Worm (Caenorhabditis elegans) whole organism, L4 larva: Measurements from ENCODE around the gene lact-4.

ENCODE experiments used
- F26F4.8 ChIP-seq: fragments of 200-800 bp; sonication (Bioruptor generic); conservative IDR thresholded peaks from 2 replicates; pipeline ENCODE4 v1.3.6; 2022; ENCODE audit warnings: missing genetic modification characterization, missing compliant biosample characterization
- R02D3.7 ChIP-seq: fragments of 150-350 bp; sonication (generic microtip); optimal IDR thresholded peaks from 3 replicates; lab custom pipeline; 2014; ENCODE audit warnings: missing biosample characterization, missing genetic modification characterization
- T20F7.1 ChIP-seq: fragments of 200-800 bp; sonication (Bioruptor generic); optimal IDR thresholded peaks from 2 replicates; lab custom pipeline; 2018; ENCODE audit warnings: mild to moderate bottlenecking, missing genetic modification characterization, missing compliant biosample characterization
- Y48G9A.11 ChIP-seq: fragments of 200-800 bp; sonication (Bioruptor generic); IDR thresholded peaks from 2 replicates; pipeline ENCODE4 v1.3.6; 2022; ENCODE audit warnings: missing genetic modification reagents, missing genetic modification characterization, missing compliant biosample characterization
- Y5F2A.4 ChIP-seq: fragments of 200-800 bp; sonication (Bioruptor generic); optimal IDR thresholded peaks from 2 replicates; lab custom pipeline; 2018; ENCODE audit warnings: mild to moderate bottlenecking, missing genetic modification characterization, missing compliant biosample characterization
- Y75B8A.6 ChIP-seq: fragments of 200-800 bp; sonication (Bioruptor generic); IDR thresholded peaks from 2 replicates; pipeline ENCODE4 v1.3.6; 2022; ENCODE audit warnings: missing genetic modification reagents, missing genetic modification characterization, missing compliant biosample characterization
- aha-1 ChIP-seq: fragments of 150-350 bp; peaks from one replicate; lab custom pipeline; 2014; ENCODE audit warnings: missing biosample characterization, missing genetic modification characterization
- ama-1 ChIP-seq: fragments of 150-350 bp; optimal IDR thresholded peaks from 2 replicates; lab custom pipeline; 2014; ENCODE audit warnings: inconsistent platforms, mixed read lengths
- ceh-28 ChIP-seq: fragments of 150-350 bp; optimal IDR thresholded peaks from 2 replicates; lab custom pipeline; 2014; ENCODE audit warnings: missing biosample characterization, missing genetic modification reagents, missing genetic modification characterization
- ctbp-1 ChIP-seq: fragments of 200-800 bp; sonication (Bioruptor generic); IDR thresholded peaks from 2 replicates; pipeline ENCODE4 v1.3.6; 2022; ENCODE audit warnings: missing genetic modification reagents, missing genetic modification characterization, missing compliant biosample characterization
- daf-16 ChIP-seq, 3 experiments: sonication (generic microtip); optimal IDR thresholded peaks; 2 replicates each; lab custom pipeline; 2016 to 2017; ENCODE audit warnings: missing genetic modification characterization in 3 of 3, missing genetic modification reagents in 3 of 3, mild to moderate bottlenecking in 2 of 3, missing compliant biosample characterization in 2 of 3, missing biosample characterization in 1 of 3, moderate library complexity in 1 of 3
- dmd-6 ChIP-seq: fragments of 200-800 bp; sonication (Bioruptor generic); IDR thresholded peaks from 2 replicates; pipeline ENCODE4 v1.3.6; 2022; ENCODE audit warnings: missing genetic modification reagents, missing genetic modification characterization, missing compliant biosample characterization
- dmd-9 ChIP-seq: fragments of 200-800 bp; sonication (Bioruptor generic); IDR thresholded peaks from 2 replicates; pipeline ENCODE4 v1.3.6; 2022; ENCODE audit warnings: missing genetic modification reagents, missing genetic modification characterization, missing compliant biosample characterization
- dve-1 ChIP-seq: sonication (generic microtip); optimal IDR thresholded peaks from 2 replicates; lab custom pipeline; 2017; ENCODE audit warnings: antibody characterized with exemption, mild to moderate bottlenecking, missing genetic modification characterization, missing compliant biosample characterization; ENCODE audit not compliant: insufficient read depth
- fkh-10 ChIP-seq: fragments of 150-350 bp; optimal IDR thresholded peaks from 2 replicates; lab custom pipeline; 2014; ENCODE audit warnings: missing biosample characterization, missing genetic modification reagents, missing genetic modification characterization
- gei-8 ChIP-seq: fragments of 200-800 bp; sonication (Bioruptor generic); optimal IDR thresholded peaks from 2 replicates; lab custom pipeline; 2018; ENCODE audit warnings: mild to moderate bottlenecking, missing genetic modification characterization, missing compliant biosample characterization
- hlh-11 ChIP-seq: fragments of 200-800 bp; sonication (Bioruptor generic); optimal IDR thresholded peaks from 2 replicates; lab custom pipeline; 2018; ENCODE audit warnings: mild to moderate bottlenecking, missing genetic modification characterization, missing compliant biosample characterization
- lin-1 ChIP-seq: fragments of 200-800 bp; sonication (Bioruptor generic); IDR thresholded peaks from 2 replicates; pipeline ENCODE4 v1.3.6; 2022; ENCODE audit warnings: missing genetic modification reagents, missing genetic modification characterization, missing compliant biosample characterization
- lin-38 ChIP-seq: fragments of 200-800 bp; sonication (Bioruptor generic); IDR thresholded peaks from 2 replicates; pipeline ENCODE4 v1.3.6; 2022; ENCODE audit warnings: missing genetic modification reagents, missing genetic modification characterization, missing compliant biosample characterization
- mdl-1 ChIP-seq, 2 experiments: fragments of 150-350 bp in 1 of 2; sonication (generic microtip) in 1 of 2; optimal IDR thresholded peaks; 2 replicates each; lab custom pipeline; 2014 to 2017; ENCODE audit warnings: missing biosample characterization in 2 of 2, missing genetic modification characterization in 2 of 2
- mdt-29 ChIP-seq: fragments of 200-800 bp; sonication (Bioruptor generic); IDR thresholded peaks from 2 replicates; pipeline ENCODE4 v1.3.6; 2022; ENCODE audit warnings: missing genetic modification reagents, missing genetic modification characterization, missing compliant biosample characterization
- nhr-111 ChIP-seq: fragments of 200-800 bp; sonication (Bioruptor generic); optimal IDR thresholded peaks from 2 replicates; lab custom pipeline; 2018; ENCODE audit warnings: mild to moderate bottlenecking, missing genetic modification characterization, missing compliant biosample characterization
- nhr-28 ChIP-seq: fragments of 150-350 bp; optimal IDR thresholded peaks from 2 replicates; lab custom pipeline; 2014; ENCODE audit warnings: missing biosample characterization, missing genetic modification characterization
- nhr-42 ChIP-seq: fragments of 200-800 bp; sonication (Bioruptor generic); IDR thresholded peaks from 2 replicates; pipeline ENCODE4 v1.3.6; 2022; ENCODE audit warnings: missing genetic modification characterization, missing compliant biosample characterization
- nhr-48 ChIP-seq: sonication (generic microtip); optimal IDR thresholded peaks from 2 replicates; lab custom pipeline; 2016; ENCODE audit warnings: mild to moderate bottlenecking, missing genetic modification characterization, missing compliant biosample characterization
- nhr-6 ChIP-seq: fragments of 150-350 bp; optimal IDR thresholded peaks from 2 replicates; lab custom pipeline; 2014; ENCODE audit warnings: missing biosample characterization, missing genetic modification characterization
- nhr-77 ChIP-seq: fragments of 150-350 bp; optimal IDR thresholded peaks from 2 replicates; lab custom pipeline; 2014; ENCODE audit warnings: missing biosample characterization, missing genetic modification characterization
- php-3 ChIP-seq: fragments of 200-800 bp; sonication (Bioruptor generic); IDR thresholded peaks from 2 replicates; pipeline ENCODE4 v1.3.6; 2022; ENCODE audit warnings: missing genetic modification reagents, missing genetic modification characterization, missing compliant biosample characterization
- pqm-1 ChIP-seq: sonication (generic microtip); optimal IDR thresholded peaks from 2 replicates; lab custom pipeline; 2017; ENCODE audit warnings: missing biosample characterization, missing genetic modification characterization
- skn-1 ChIP-seq: fragments of 150-350 bp; optimal IDR thresholded peaks from 2 replicates; lab custom pipeline; 2014; ENCODE audit warnings: missing biosample characterization, missing genetic modification characterization
- snpc-1.2 ChIP-seq: fragments of 200-800 bp; sonication (Bioruptor generic); IDR thresholded peaks from 2 replicates; pipeline ENCODE4 v1.3.6; 2022; ENCODE audit warnings: missing genetic modification reagents, missing genetic modification characterization, missing compliant biosample characterization
- spr-3 ChIP-seq: fragments of 200-800 bp; sonication (Bioruptor generic); optimal IDR thresholded peaks from 2 replicates; lab custom pipeline; 2018; ENCODE audit warnings: mild to moderate bottlenecking, missing genetic modification characterization, missing compliant biosample characterization
- tra-1 ChIP-seq: fragments of 200-800 bp; sonication (Bioruptor generic); IDR thresholded peaks from 2 replicates; pipeline ENCODE4 v1.3.6; 2022; ENCODE audit warnings: missing genetic modification reagents, missing genetic modification characterization, missing compliant biosample characterization
- unc-39 ChIP-seq: sonication (generic microtip); optimal IDR thresholded peaks from 2 replicates; lab custom pipeline; 2017; ENCODE audit warnings: missing biosample characterization, missing genetic modification characterization
- unc-62 ChIP-seq, 3 experiments: fragments of 150-350 bp in 1 of 3; sonication (generic microtip); optimal IDR thresholded peaks in 2 of 3; peaks in 1 of 3; 1 replicate in 1 of 3; 2 replicates in 2 of 3; lab custom pipeline; 2014 to 2017; ENCODE audit warnings: missing biosample characterization in 3 of 3, missing genetic modification characterization in 3 of 3, missing genetic modification reagents in 3 of 3, missing genotype in 1 of 3
- ztf-11 ChIP-seq: fragments of 150-350 bp; optimal IDR thresholded peaks from 2 replicates; lab custom pipeline; 2014; ENCODE audit warnings: missing biosample characterization, missing genetic modification characterization

The lact-4 gene

ce11 chrII:8516783-8517182 lies 36.5 kb upstream of the lact-4 start, which contains the start of gene rnh-2 (continued):
- TF ChIP-seq lin-38 (GFP tag; lab: Robert Waterston, UW) (peak; percentile 99), Y48G9A.11 (no peak)

ce11 chrII:8515521-8515920 lies 35.2 kb upstream of the lact-4 start:
- TF ChIP-seq tra-1 (0 out of 2 replicates have a peak, but pooled peaks have one; percentile 30), ztf-11 (tag; lab: Kevin White, UChicago) (no peak), hlh-11 (tag; lab: Kevin White, UChicago) (peak; percentile 41), dmd-6 (GFP tag; lab: Robert Waterston, UW) (peak; percentile 55; the same call in 1 of the 2 replicates), pqm-1 (peak; percentile 81), nhr-77 (tag; lab: Kevin White, UChicago) (peak; percentile 83), nhr-28 (tag; lab: Kevin White, UChicago) (peak; percentile 95), snpc-1.2 (no peak), spr-3 (no peak), daf-16 (GFP tag; optimal IDR thresholded peaks at IDR 0.05; lab: Kevin White, UChicago) (no peak), daf-16 (tag; optimal IDR thresholded peaks at IDR 0.05; lab: Kevin White, UChicago) (peak; percentile 78)

DNA sequence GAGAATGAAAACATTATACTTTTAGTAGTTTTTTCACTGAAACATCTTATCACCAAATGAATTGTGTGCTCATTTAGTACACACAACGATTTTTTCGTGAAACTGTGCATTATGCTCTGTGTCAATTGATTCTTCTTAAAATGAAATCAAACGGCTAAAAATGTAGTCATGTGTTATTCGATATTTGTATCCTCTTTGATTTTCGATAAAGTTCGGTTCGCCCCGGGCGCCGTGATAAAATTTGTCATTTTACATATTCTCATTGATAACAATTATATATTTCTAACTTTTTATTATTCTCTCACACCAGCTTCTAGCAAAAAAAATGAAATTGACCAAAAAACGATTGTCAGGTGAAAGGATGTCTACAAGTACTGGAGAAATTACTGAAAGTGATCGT lies 34.5 kb upstream of the lact-4 start, which contains the start of gene ctg-2:
Gene ctg-2 (plus strand): TSS at position 326 of the 400 bp plus-strand sequence.
- TF ChIP-seq F26F4.8 (no peak), dmd-6 (GFP tag; lab: Robert Waterston, UW) (peak; percentile 58), daf-16 (GFP tag; optimal IDR thresholded peaks at IDR 0.05; lab: Kevin White, UChicago) (no peak), daf-16 (tag; optimal IDR thresholded peaks at IDR 0.05; lab: Kevin White, UChicago) (peak; percentile 55), nhr-6 (no peak), lin-1 (no peak), tra-1 (no peak), ama-1 (lab: Kevin White, UChicago) (no peak), dmd-9 (GFP tag; lab: Robert Waterston, UW) (no peak), mdt-29 (GFP tag; lab: Robert Waterston, UW) (no peak), pqm-1 (peak; percentile 75), unc-39 (tag; lab: Kevin White, UChicago) (no peak), T20F7.1 (peak; percentile 7), php-3 (GFP tag; lab: Robert Waterston, UW) (peak; percentile 39; the same call in 1 of the 2 replicates), Y48G9A.11 (no peak), nhr-111 (no peak), nhr-42 (GFP tag; lab: Robert Waterston, UW) (no peak), unc-62 (GFP tag; optimal IDR thresholded peaks at IDR 0.05 in 1 of 2; lab: Kevin White, UChicago) (peak in 1 of 2 experiments; percentile 86), unc-62 (tag; optimal IDR thresholded peaks at IDR 0.05; lab: Kevin White, UChicago) (no peak), nhr-28 (tag; lab: Kevin White, UChicago) (peak; percentile 91), Y5F2A.4 (GFP tag; lab: Kevin White, UChicago) (no peak), dve-1 (tag; lab: Kevin White, UChicago) (peak; percentile 57), fkh-10 (no peak), skn-1 (tag; lab: Kevin White, UChicago) (no peak), mdl-1 (tag; optimal IDR thresholded peaks at IDR 0.05; lab: Kevin White, UChicago) (no peak), Y75B8A.6 (GFP tag; lab: Robert Waterston, UW) (no peak)

DNA sequence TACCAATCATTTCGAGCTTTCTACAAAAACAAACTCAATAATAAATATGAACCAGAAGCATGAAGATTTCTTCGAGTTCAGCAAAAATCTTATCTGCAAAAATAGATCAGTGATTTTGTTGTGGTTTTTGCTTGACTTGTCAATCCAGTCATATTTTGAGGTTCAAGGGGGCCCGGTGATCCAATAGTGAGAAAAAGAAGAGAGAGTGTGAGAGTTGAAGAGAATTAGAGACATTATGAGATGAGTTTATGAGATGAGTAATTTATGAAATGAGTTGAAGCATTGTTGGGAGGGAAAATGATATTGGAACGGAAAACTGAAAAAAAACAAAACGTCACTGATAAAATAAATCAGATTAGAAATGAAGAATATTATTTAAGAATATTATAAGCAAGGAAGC lies 28.7 kb upstream of the lact-4 start, which contains the start of gene T13H5.1:
Gene T13H5.1 (minus strand): TSS at position 101 of the 400 bp plus-strand sequence.
- no peak for TF ChIP-seq gei-8 (GFP tag; lab: Kevin White, UChicago)
- TF ChIP-seq aha-1 (tag; lab: Kevin White, UChicago), result peak; percentile 12
- TF ChIP-seq, all 104 proteins: peak for 1

- no peak for TF ChIP-seq nhr-6
- no peak for TF ChIP-seq ceh-28 (tag; lab: Kevin White, UChicago)
- TF ChIP-seq dve-1 (tag; lab: Kevin White, UChicago), result peak; percentile 67
- TF ChIP-seq nhr-28 (tag; lab: Kevin White, UChicago), result peak; percentile 16
- TF ChIP-seq ctbp-1 (GFP tag; lab: Robert Waterston, UW), result no peak
- TF ChIP-seq dmd-6 (GFP tag; lab: Robert Waterston, UW), result peak; percentile 56; the same call in 1 of the 2 replicates
- TF ChIP-seq hlh-11 (tag; lab: Kevin White, UChicago), result peak; percentile 2
- no peak for TF ChIP-seq R02D3.7 (tag; lab: Kevin White, UChicago)
- TF ChIP-seq daf-16 (GFP tag; optimal IDR thresholded peaks at IDR 0.05; lab: Kevin White, UChicago), result no peak
- TF ChIP-seq daf-16 (tag; optimal IDR thresholded peaks at IDR 0.05; lab: Kevin White, UChicago), result peak; percentile 35
- peak; percentile 21 for TF ChIP-seq nhr-48
- TF ChIP-seq unc-62 (GFP tag; optimal IDR thresholded peaks at IDR 0.05 in 1 of 2; lab: Kevin White, UChicago), result peak in 1 of 2 experiments; percentile 87
- TF ChIP-seq unc-62 (tag; optimal IDR thresholded peaks at IDR 0.05; lab: Kevin White, UChicago), result no peak
Measured at ce11 chrII:8506759-8507158, 26.5 kb upstream of the lact-4 start.
